Worm (Caenorhabditis elegans) whole organism, late embryonic: ENCODE data around the gene amt-3.

Source experiments
- ceh-18 ChIP-seq: sonication (generic microtip); optimal IDR thresholded peaks from 2 replicates; lab custom pipeline; 2016; ENCODE audit warnings: missing genetic modification characterization, missing compliant biosample characterization
- che-1 ChIP-seq: sonication (generic microtip); optimal IDR thresholded peaks from 2 replicates; lab custom pipeline; 2016; ENCODE audit warnings: mild to moderate bottlenecking, missing genetic modification characterization, missing compliant biosample characterization
- sdc-2 ChIP-seq: sonication (generic microtip); optimal IDR thresholded peaks from 2 replicates; lab custom pipeline; 2016; ENCODE audit warnings: missing genotype, missing genetic modification characterization, missing compliant biosample characterization

DNA sequence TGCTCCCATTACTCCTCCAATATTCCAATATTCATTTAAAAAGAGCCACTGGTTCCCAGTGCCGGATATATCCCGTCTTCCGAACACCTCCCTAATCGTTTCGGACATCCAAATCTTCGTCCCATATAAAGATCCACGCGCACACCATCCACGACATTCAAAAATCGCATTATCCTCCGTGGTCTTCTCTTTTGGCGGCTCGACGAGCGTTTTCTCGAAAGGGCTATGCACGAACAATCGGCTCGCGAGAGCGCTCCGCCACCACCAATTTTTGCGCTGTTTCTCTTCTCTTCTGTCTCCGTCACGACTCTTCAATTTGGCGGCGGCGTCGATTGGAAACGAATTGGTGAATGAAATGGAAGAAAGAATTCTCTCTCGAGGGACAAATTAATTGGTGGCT lies 15.7 kb downstream of the amt-3 start:
- no peak for TF ChIP-seq sdc-2 (tag; lab: Kevin White, UChicago)
- TF ChIP-seq ceh-18 (tag; lab: Kevin White, UChicago): no peak
- no peak for TF ChIP-seq che-1 (tag; lab: Kevin White, UChicago)
